Worm (Caenorhabditis elegans) whole organism, L1 larva: Measurements from ENCODE around the gene W02C12.2.

Source experiments
- C04F5.9 ChIP-seq: sonication (generic microtip); optimal IDR thresholded peaks from 2 replicates; lab custom pipeline; 2016; ENCODE audit warnings: missing genetic modification characterization, missing compliant biosample characterization
- Y116A8C.19 ChIP-seq: sonication (generic microtip); optimal IDR thresholded peaks from 2 replicates; lab custom pipeline; 2016; ENCODE audit warnings: missing compliant biosample characterization, missing genetic modification characterization, borderline replicate concordance
- ceh-63 ChIP-seq: fragments of 200-800 bp; sonication (Bioruptor generic); optimal IDR thresholded peaks from 2 replicates; lab custom pipeline; 2018; ENCODE audit warnings: mild to moderate bottlenecking, missing genetic modification characterization, missing compliant biosample characterization
- ceh-82 ChIP-seq, 3 experiments: fragments of 150-350 bp in 1 of 3; sonication (generic microtip) in 2 of 3; optimal IDR thresholded peaks; 2 replicates each; lab custom pipeline; 2014 to 2017; ENCODE audit warnings: missing biosample characterization in 3 of 3, missing genetic modification characterization in 3 of 3
- ces-1 ChIP-seq: fragments of 150-350 bp; optimal IDR thresholded peaks from 2 replicates; lab custom pipeline; 2014; ENCODE audit warnings: missing biosample characterization, missing genetic modification reagents, missing genetic modification characterization
- dpl-1 ChIP-seq, 3 experiments: fragments of 150-350 bp in 2 of 3; sonication (generic microtip) in 1 of 3; optimal IDR thresholded peaks; 2 replicates each; lab custom pipeline; 2014 to 2017; ENCODE audit warnings: missing biosample characterization in 3 of 3, missing genetic modification characterization in 3 of 3, missing genetic modification reagents in 3 of 3
- efl-1 ChIP-seq, 4 experiments: fragments of 150-350 bp; optimal IDR thresholded peaks in 3 of 4; peaks in 1 of 4; 1 replicate in 1 of 4; 2 replicates in 3 of 4; lab custom pipeline; 2014; ENCODE audit warnings: missing biosample characterization in 2 of 4, missing genetic modification characterization in 2 of 4, missing genetic modification reagents in 2 of 4
- efl-3 ChIP-seq: fragments of 200-800 bp; sonication (Bioruptor generic); optimal IDR thresholded peaks from 2 replicates; lab custom pipeline; 2018; ENCODE audit warnings: mild to moderate bottlenecking, missing genetic modification characterization, missing compliant biosample characterization
- egl-13 ChIP-seq: sonication (generic microtip); optimal IDR thresholded peaks from 2 replicates; lab custom pipeline; 2016; ENCODE audit warnings: missing genotype, missing genetic modification reagents, missing genetic modification characterization, missing compliant biosample characterization
- elt-2 ChIP-seq: sonication (generic microtip); optimal IDR thresholded peaks from 2 replicates; lab custom pipeline; 2016; ENCODE audit warnings: missing genetic modification characterization, mild to moderate bottlenecking, inconsistent platforms, missing compliant biosample characterization, missing genetic modification reagents
- ets-5 ChIP-seq: fragments of 200-800 bp; sonication (Bioruptor generic); IDR thresholded peaks from 2 replicates; pipeline ENCODE4 v1.3.6; 2022; ENCODE audit warnings: missing genetic modification characterization, missing compliant biosample characterization
- fkh-10 ChIP-seq: sonication (generic microtip); optimal IDR thresholded peaks from 2 replicates; lab custom pipeline; 2017; ENCODE audit warnings: missing biosample characterization, missing genetic modification reagents, missing genetic modification characterization
- fkh-8 ChIP-seq: sonication (generic microtip); optimal IDR thresholded peaks from 2 replicates; lab custom pipeline; 2016; ENCODE audit warnings: mild to moderate bottlenecking, missing genetic modification characterization, missing compliant biosample characterization
- grh-1 ChIP-seq: fragments of 200-800 bp; sonication (Bioruptor generic); IDR thresholded peaks from 2 replicates; pipeline ENCODE4 v1.3.6; 2022; ENCODE audit warnings: missing genetic modification reagents, missing genetic modification characterization, missing compliant biosample characterization
- hlh-17 ChIP-seq: fragments of 200-800 bp; sonication (Bioruptor generic); optimal IDR thresholded peaks from 2 replicates; lab custom pipeline; 2018; ENCODE audit warnings: missing genetic modification characterization, mild to moderate bottlenecking, missing compliant biosample characterization, moderate library complexity, borderline replicate concordance
- hlh-4 ChIP-seq: sonication (generic microtip); optimal IDR thresholded peaks from 2 replicates; lab custom pipeline; 2016; ENCODE audit warnings: mild to moderate bottlenecking, missing genetic modification characterization, missing compliant biosample characterization
- irx-1 ChIP-seq: sonication (generic microtip); optimal IDR thresholded peaks from 2 replicates; lab custom pipeline; 2016; ENCODE audit warnings: missing genetic modification characterization, missing compliant biosample characterization
- lin-14 ChIP-seq: fragments of 200-800 bp; sonication (Bioruptor generic); optimal IDR thresholded peaks from 2 replicates; lab custom pipeline; 2018; ENCODE audit warnings: mild to moderate bottlenecking, missing genetic modification characterization, moderate library complexity, missing compliant biosample characterization
- lin-15B ChIP-seq: fragments of 150-350 bp; sonication (generic microtip); optimal IDR thresholded peaks from 3 replicates; lab custom pipeline; 2014; ENCODE audit warnings: missing biosample characterization, missing genetic modification characterization
- lin-35 ChIP-seq, 2 experiments: fragments of 150-350 bp; optimal IDR thresholded peaks; 2 replicates each; lab custom pipeline; 2014; ENCODE audit warnings: missing biosample characterization in 2 of 2, missing genetic modification characterization in 2 of 2, missing genetic modification reagents in 2 of 2
- lin-39 ChIP-seq: fragments of 150-350 bp; optimal IDR thresholded peaks from 2 replicates; lab custom pipeline; 2014; ENCODE audit warnings: missing biosample characterization, missing genetic modification reagents, missing genetic modification characterization
- lsy-2 ChIP-seq, 2 experiments: fragments of 150-350 bp; optimal IDR thresholded peaks; 2 replicates each; lab custom pipeline; 2014; ENCODE audit warnings: missing biosample characterization in 2 of 2, missing genetic modification characterization in 2 of 2
- mdl-1 ChIP-seq, 2 experiments: fragments of 150-350 bp; optimal IDR thresholded peaks; 2 replicates each; lab custom pipeline; 2014 to 2017; ENCODE audit warnings: missing biosample characterization in 2 of 2, missing genetic modification characterization in 2 of 2, inconsistent platforms in 1 of 2
- nhr-11 ChIP-seq: fragments of 150-350 bp; optimal IDR thresholded peaks from 2 replicates; lab custom pipeline; 2014; ENCODE audit warnings: missing biosample characterization, missing genetic modification characterization
- nhr-12 ChIP-seq: sonication (generic microtip); optimal IDR thresholded peaks from 2 replicates; lab custom pipeline; 2017; ENCODE audit warnings: missing biosample characterization, missing genetic modification characterization
- nhr-19 ChIP-seq: fragments of 200-800 bp; sonication (Bioruptor generic); conservative IDR thresholded peaks from 2 replicates; pipeline ENCODE4 v1.3.6; 2022; ENCODE audit warnings: missing genetic modification characterization, missing compliant biosample characterization
- nhr-47 ChIP-seq: sonication (generic microtip); optimal IDR thresholded peaks from 2 replicates; lab custom pipeline; 2016; ENCODE audit warnings: mild to moderate bottlenecking, missing genetic modification characterization, moderate library complexity, missing compliant biosample characterization
- nhr-71 ChIP-seq: sonication (generic microtip); optimal IDR thresholded peaks from 2 replicates; lab custom pipeline; 2016; ENCODE audit warnings: mild to moderate bottlenecking, missing genetic modification characterization, moderate library complexity, missing compliant biosample characterization
- nhr-76 ChIP-seq: sonication (generic microtip); optimal IDR thresholded peaks from 2 replicates; lab custom pipeline; 2017; ENCODE audit warnings: missing biosample characterization, missing genetic modification characterization
- nhr-77 ChIP-seq: fragments of 150-350 bp; optimal IDR thresholded peaks from 2 replicates; lab custom pipeline; 2014; ENCODE audit warnings: missing biosample characterization, missing genetic modification characterization
- nhr-85 ChIP-seq: sonication (generic microtip); peaks from one replicate; lab custom pipeline; 2016; ENCODE audit warnings: missing genetic modification characterization, inconsistent platforms, missing compliant biosample characterization
- pag-3 ChIP-seq: sonication (generic microtip); optimal IDR thresholded peaks from 2 replicates; lab custom pipeline; 2017; ENCODE audit warnings: missing genetic modification characterization, mild to moderate bottlenecking, missing compliant biosample characterization, antibody characterized with exemption, borderline replicate concordance; ENCODE audit not compliant: insufficient read depth
- pax-3 ChIP-seq: fragments of 200-800 bp; sonication (Bioruptor generic); optimal IDR thresholded peaks from 2 replicates; lab custom pipeline; 2018; ENCODE audit warnings: mild to moderate bottlenecking, missing genetic modification characterization, moderate library complexity, missing compliant biosample characterization
- pqm-1 ChIP-seq: sonication (generic microtip); optimal IDR thresholded peaks from 3 replicates; lab custom pipeline; 2017; ENCODE audit warnings: missing biosample characterization, missing genetic modification characterization
- rnt-1 ChIP-seq: sonication (generic microtip); optimal IDR thresholded peaks from 2 replicates; lab custom pipeline; 2016; ENCODE audit warnings: mild to moderate bottlenecking, missing genetic modification characterization, moderate library complexity, missing compliant biosample characterization
- snpc-4 ChIP-seq: fragments of 150-350 bp; optimal IDR thresholded peaks from 2 replicates; lab custom pipeline; 2014; ENCODE audit warnings: missing biosample characterization, missing genetic modification characterization
- snu-23 ChIP-seq: sonication (generic microtip); optimal IDR thresholded peaks from 2 replicates; lab custom pipeline; 2016; ENCODE audit warnings: missing genetic modification characterization, missing compliant biosample characterization
- swsn-7 ChIP-seq: sonication (generic microtip); optimal IDR thresholded peaks from 2 replicates; lab custom pipeline; 2016; ENCODE audit warnings: missing genetic modification characterization, missing compliant biosample characterization
- tlp-1 ChIP-seq: fragments of 150-350 bp; optimal IDR thresholded peaks from 2 replicates; lab custom pipeline; 2014; ENCODE audit warnings: missing biosample characterization, missing genetic modification characterization
- unc-30 ChIP-seq: sonication (generic microtip); optimal IDR thresholded peaks from 2 replicates; lab custom pipeline; 2017; ENCODE audit warnings: missing biosample characterization, missing genetic modification characterization
- unc-62 ChIP-seq: fragments of 150-350 bp; optimal IDR thresholded peaks from 2 replicates; lab custom pipeline; 2014; ENCODE audit warnings: missing biosample characterization, missing genetic modification reagents, missing genetic modification characterization
- unc-86 ChIP-seq: sonication (generic microtip); optimal IDR thresholded peaks from 2 replicates; lab custom pipeline; 2016; ENCODE audit warnings: missing genetic modification characterization, missing compliant biosample characterization
- zag-1 ChIP-seq: fragments of 150-350 bp; optimal IDR thresholded peaks from 2 replicates; lab custom pipeline; 2014; ENCODE audit warnings: missing biosample characterization, missing genetic modification characterization
- zip-4 ChIP-seq: fragments of 200-800 bp; sonication (Bioruptor generic); optimal IDR thresholded peaks from 2 replicates; lab custom pipeline; 2018; ENCODE audit warnings: mild to moderate bottlenecking, missing genetic modification characterization, moderate library complexity, missing compliant biosample characterization
- ztf-11 ChIP-seq, 2 experiments: sonication (generic microtip); optimal IDR thresholded peaks; 2 replicates each; lab custom pipeline; 2016 to 2017; ENCODE audit warnings: missing genetic modification characterization in 2 of 2, missing biosample characterization in 1 of 2, missing compliant biosample characterization in 1 of 2
- ztf-4 ChIP-seq: fragments of 150-350 bp; optimal IDR thresholded peaks from 2 replicates; lab custom pipeline; 2014; ENCODE audit warnings: missing biosample characterization, missing genetic modification characterization

W02C12.2 gene

ce11 chrIV:4007697-4008096, at the start of gene W02C12.2:
TSS of gene W02C12.2 (minus strand) at chrIV:4007973.
- TF ChIP-seq lsy-2 (tag; optimal IDR thresholded peaks at IDR 0.05; lab: Kevin White, UChicago) = no peak
- peak in 1 of 2 experiments; percentile 9 for TF ChIP-seq lin-35 (GFP tag; optimal IDR thresholded peaks at IDR 0.05; lab: Kevin White, UChicago)
- no peak for TF ChIP-seq unc-30
- TF ChIP-seq ceh-82 (tag; optimal IDR thresholded peaks at IDR 0.05; lab: Kevin White, UChicago) = peak in 1 of 3 experiments; percentile 44
- no peak for TF ChIP-seq pag-3 (tag; lab: Kevin White, UChicago)
- TF ChIP-seq efl-3 = no peak
- no peak for TF ChIP-seq nhr-47
- TF ChIP-seq nhr-77 (tag; lab: Kevin White, UChicago) = no peak
- no peak for TF ChIP-seq egl-13 (tag; lab: Kevin White, UChicago)
- TF ChIP-seq nhr-19 = no peak
- peak; percentile 71 for TF ChIP-seq lin-14 (GFP tag; lab: Kevin White, UChicago)
- TF ChIP-seq nhr-71 (tag; lab: Kevin White, UChicago) = no peak
- TF ChIP-seq ztf-11 (tag; optimal IDR thresholded peaks at IDR 0.05; lab: Kevin White, UChicago) = no peak
- TF ChIP-seq rnt-1 (tag; lab: Kevin White, UChicago) = peak; percentile 6
- TF ChIP-seq mdl-1 (tag; optimal IDR thresholded peaks at IDR 0.05; lab: Kevin White, UChicago) = no peak

- TF ChIP-seq hlh-17 (GFP tag; lab: Kevin White, UChicago) = no peak
- no peak for TF ChIP-seq unc-86 (tag; lab: Kevin White, UChicago)
- TF ChIP-seq irx-1 (tag; lab: Kevin White, UChicago) = no peak
- no peak for TF ChIP-seq nhr-85
- TF ChIP-seq hlh-4 = no peak
- no peak for TF ChIP-seq ceh-63 (GFP tag; lab: Kevin White, UChicago)
- no peak for TF ChIP-seq snpc-4 (tag; lab: Kevin White, UChicago)
- TF ChIP-seq ces-1 (GFP tag; lab: Kevin White, UChicago) = no peak
- no peak for TF ChIP-seq tlp-1 (tag; lab: Kevin White, UChicago)
- TF ChIP-seq unc-62 (GFP tag; lab: Kevin White, UChicago) = no peak
- TF ChIP-seq lin-39 (tag; lab: Kevin White, UChicago) = no peak
- no peak for TF ChIP-seq lin-15B (tag; lab: Kevin White, UChicago)
- TF ChIP-seq nhr-11 (tag; lab: Kevin White, UChicago) = no peak
Observed at ce11 chrIV:4055297-4055696, 47.5 kb upstream of the W02C12.2 start.

ce11 chrIV:4053405-4053804, 45.6 kb upstream of the W02C12.2 start:
- TF ChIP-seq fkh-10 (GFP tag; lab: Kevin White, UChicago) (no peak), elt-2 (tag; lab: Kevin White, UChicago) (peak; percentile 34)
- TF ChIP-seq, all 84 proteins: peak for 1

ce11 chrIV:4052274-4052673, 44.5 kb upstream of the W02C12.2 start:
- no peak for TF ChIP-seq C04F5.9 (tag; lab: Kevin White, UChicago)
- no peak for TF ChIP-seq ztf-4 (tag; lab: Kevin White, UChicago)
- TF ChIP-seq tlp-1 (tag; lab: Kevin White, UChicago) = no peak
- TF ChIP-seq swsn-7 = no peak
- TF ChIP-seq lin-15B (tag; lab: Kevin White, UChicago) = no peak
- TF ChIP-seq fkh-10 (GFP tag; lab: Kevin White, UChicago) = no peak
- no peak for TF ChIP-seq zag-1
- TF ChIP-seq zip-4 (GFP tag; lab: Kevin White, UChicago) = no peak
- TF ChIP-seq nhr-12 = no peak
- no peak for TF ChIP-seq pqm-1
- no peak for TF ChIP-seq pax-3 (tag; lab: Kevin White, UChicago)
- no peak for TF ChIP-seq unc-62 (GFP tag; lab: Kevin White, UChicago)
- TF ChIP-seq unc-30 = no peak
- no peak for TF ChIP-seq grh-1
- no peak for TF ChIP-seq efl-1 (optimal IDR thresholded peaks at IDR 0.05; lab: Kevin White, UChicago)
- peak in 1 of 2 experiments; percentile 45 for TF ChIP-seq efl-1 (GFP tag; optimal IDR thresholded peaks at IDR 0.05 in 1 of 2; lab: Kevin White, UChicago)
- TF ChIP-seq dpl-1 (GFP tag; optimal IDR thresholded peaks at IDR 0.05; lab: Kevin White, UChicago) = peak in 1 of 3 experiments; percentile 17
- TF ChIP-seq nhr-76 = no peak
- peak; percentile 2 for TF ChIP-seq fkh-8 (tag; lab: Kevin White, UChicago)
- no peak for TF ChIP-seq elt-2 (tag; lab: Kevin White, UChicago)
- no peak for TF ChIP-seq mdl-1 (tag; optimal IDR thresholded peaks at IDR 0.05; lab: Kevin White, UChicago)
- TF ChIP-seq ets-5 (GFP tag; lab: Robert Waterston, UW) = no peak
- no peak for TF ChIP-seq lin-35 (GFP tag; optimal IDR thresholded peaks at IDR 0.05; lab: Kevin White, UChicago)
- TF ChIP-seq lin-14 (GFP tag; lab: Kevin White, UChicago) = peak; percentile 57
- TF ChIP-seq snu-23 = peak; percentile 4
- no peak for TF ChIP-seq Y116A8C.19 (tag; lab: Kevin White, UChicago)
